Worm (Caenorhabditis elegans) whole organism, early embryonic: ENCODE data around the gene tlp-1.

Experiments
- ama-1 ChIP-seq: fragments of 150-350 bp; optimal IDR thresholded peaks from 2 replicates; lab custom pipeline; 2014
- ceh-13 ChIP-seq: fragments of 200-800 bp; sonication (Bioruptor generic); optimal IDR thresholded peaks from 2 replicates; lab custom pipeline; 2018; ENCODE audit warnings: mild to moderate bottlenecking, missing genetic modification characterization, missing compliant biosample characterization
- ets-7 ChIP-seq: sonication (generic microtip); optimal IDR thresholded peaks from 2 replicates; lab custom pipeline; 2016; ENCODE audit warnings: missing genotype, missing genetic modification characterization, missing compliant biosample characterization
- flt-1 ChIP-seq: fragments of 200-800 bp; sonication (Bioruptor generic); IDR thresholded peaks from 2 replicates; pipeline ENCODE4 v1.3.6; 2022; ENCODE audit warnings: missing genetic modification characterization, missing compliant biosample characterization
- hmbx-1 ChIP-seq: sonication (generic microtip); optimal IDR thresholded peaks from 2 replicates; lab custom pipeline; 2016; ENCODE audit warnings: mild to moderate bottlenecking, missing genetic modification characterization, missing compliant biosample characterization
- hmg-4 ChIP-seq: fragments of 200-800 bp; sonication (Bioruptor generic); optimal IDR thresholded peaks from 2 replicates; lab custom pipeline; 2018; ENCODE audit warnings: mild to moderate bottlenecking, missing genetic modification characterization, missing compliant biosample characterization
- tra-4 ChIP-seq: sonication (generic microtip); optimal IDR thresholded peaks from 2 replicates; lab custom pipeline; 2017; ENCODE audit warnings: missing genetic modification characterization, missing compliant biosample characterization

- no peak for TF ChIP-seq ama-1 (lab: Kevin White, UChicago)
- no peak for TF ChIP-seq ceh-13
- TF ChIP-seq flt-1 (GFP tag; lab: Robert Waterston, UW), result no peak
- TF ChIP-seq hmg-4 (GFP tag; lab: Kevin White, UChicago), result no peak
- TF ChIP-seq ets-7 (tag; lab: Kevin White, UChicago), result no peak
- TF ChIP-seq tra-4 (tag; lab: Kevin White, UChicago), result no peak
- no peak for TF ChIP-seq hmbx-1 (tag; lab: Kevin White, UChicago)
Observed at ce11 chrIV:13716735-13717134, 12.9 kb upstream of the tlp-1 start.
